Fruit fly (Drosophila melanogaster) whole organism: Measurements from ENCODE around the gene AP-2alpha.

ENCODE experiments used
- CG8478 ChIP-seq: fragments of >200 bp; optimal IDR thresholded peaks from 2 replicates; lab custom pipeline; 2018; ENCODE audit warnings: inconsistent platforms
- Dll ChIP-seq: fragments of >200 bp; optimal IDR thresholded peaks from 2 replicates; lab custom pipeline; 2017
- pan ChIP-seq: fragments of >200 bp; optimal IDR thresholded peaks from 2 replicates; lab custom pipeline; 2017
- psq ChIP-seq: fragments of >200 bp; optimal IDR thresholded peaks from 2 replicates; lab custom pipeline; 2017
- usp ChIP-seq: fragments of >200 bp; optimal IDR thresholded peaks from 2 replicates; lab custom pipeline; 2017; ENCODE audit warnings: missing biosample characterization, missing genetic modification characterization, mixed read lengths

- TF ChIP-seq pan (no peak), psq (lab: Kevin White, UChicago) (no peak), CG8478 (no peak), Dll (no peak), usp (GFP tag; lab: Kevin White, UChicago) (no peak)
These were observed 38.3 kb upstream of the AP-2alpha start, which contains the start of the genes crq and shv for dm6 chr2L:452872-453271.
